Worm (Caenorhabditis elegans) whole organism, L4 larva: ENCODE measurements around the gene col-147.

Experiments used
- aha-1 ChIP-seq: fragments of 150-350 bp; peaks from one replicate; lab custom pipeline; 2014; ENCODE audit warnings: missing biosample characterization, missing genetic modification characterization
- ama-1 ChIP-seq: fragments of 150-350 bp; optimal IDR thresholded peaks from 2 replicates; lab custom pipeline; 2014; ENCODE audit warnings: inconsistent platforms, mixed read lengths
- daf-19 ChIP-seq: fragments of 200-800 bp; sonication (Bioruptor generic); conservative IDR thresholded peaks from 2 replicates; pipeline ENCODE4 v1.3.6; 2022; ENCODE audit warnings: missing genetic modification characterization, missing compliant biosample characterization
- egl-27 ChIP-seq: sonication (generic microtip); optimal IDR thresholded peaks from 3 replicates; lab custom pipeline; 2017; ENCODE audit warnings: missing biosample characterization, missing genetic modification reagents, missing genetic modification characterization
- fkh-10 ChIP-seq: fragments of 150-350 bp; optimal IDR thresholded peaks from 2 replicates; lab custom pipeline; 2014; ENCODE audit warnings: missing biosample characterization, missing genetic modification reagents, missing genetic modification characterization
- jun-1 ChIP-seq: fragments of 150-350 bp; optimal IDR thresholded peaks from 2 replicates; lab custom pipeline; 2014; ENCODE audit warnings: missing biosample characterization, missing genetic modification reagents, missing genetic modification characterization
- lin-39 ChIP-seq: fragments of 150-350 bp; optimal IDR thresholded peaks from 2 replicates; lab custom pipeline; 2014; ENCODE audit warnings: missing biosample characterization, missing genetic modification reagents, missing genetic modification characterization
- nhr-11 ChIP-seq: fragments of 150-350 bp; optimal IDR thresholded peaks from 2 replicates; lab custom pipeline; 2014; ENCODE audit warnings: missing biosample characterization, missing genetic modification characterization
- nhr-28 ChIP-seq: fragments of 150-350 bp; optimal IDR thresholded peaks from 2 replicates; lab custom pipeline; 2014; ENCODE audit warnings: missing biosample characterization, missing genetic modification characterization
- saeg-2 ChIP-seq: fragments of 200-800 bp; sonication (Bioruptor generic); IDR thresholded peaks from 2 replicates; pipeline ENCODE4 v1.3.6; 2022; ENCODE audit warnings: missing genetic modification reagents, missing genetic modification characterization, missing compliant biosample characterization
- snpc-4 ChIP-seq: fragments of 150-350 bp; optimal IDR thresholded peaks from 2 replicates; lab custom pipeline; 2014; ENCODE audit warnings: missing biosample characterization, missing genetic modification characterization
- unc-130 ChIP-seq: sonication (generic microtip); optimal IDR thresholded peaks from 2 replicates; lab custom pipeline; 2016; ENCODE audit warnings: missing genetic modification reagents, missing genetic modification characterization, missing compliant biosample characterization

DNA sequence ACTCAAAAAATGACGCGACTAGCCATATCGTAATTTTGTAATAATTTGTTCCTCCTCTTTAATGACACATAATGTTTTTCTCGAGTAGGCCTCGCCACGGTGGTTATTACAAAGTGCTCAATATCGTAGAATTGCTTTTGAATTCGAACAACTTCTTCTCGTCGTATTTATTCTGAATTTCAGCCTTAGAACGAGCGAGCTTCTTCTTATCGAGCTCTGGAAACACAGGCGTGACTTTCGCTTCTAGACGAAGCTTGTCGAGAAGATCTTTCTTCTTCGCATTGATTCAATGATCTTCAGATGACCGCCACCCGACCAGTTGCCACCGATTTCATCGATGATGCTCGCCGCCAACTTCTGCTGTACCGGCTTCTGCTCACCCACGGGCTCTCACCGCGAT is 18.2 kb upstream of the col-147 start, which contains the start of gene T06E4.21:
- TF ChIP-seq nhr-28 (tag; lab: Kevin White, UChicago) (no peak), unc-130 (no peak), snpc-4 (tag; lab: Kevin White, UChicago) (no peak), ama-1 (no peak), jun-1 (tag; lab: Kevin White, UChicago) (no peak), aha-1 (tag; lab: Kevin White, UChicago) (no peak), lin-39 (no peak), nhr-11 (tag; lab: Kevin White, UChicago) (no peak), saeg-2 (GFP tag; lab: Robert Waterston, UW) (no peak), fkh-10 (GFP tag; lab: Kevin White, UChicago) (no peak), egl-27 (no peak), daf-19 (GFP tag; lab: Robert Waterston, UW) (no peak)
